Fruit fly (Drosophila melanogaster): Measurements from ENCODE around the gene Galk.

Galk gene

DNA sequence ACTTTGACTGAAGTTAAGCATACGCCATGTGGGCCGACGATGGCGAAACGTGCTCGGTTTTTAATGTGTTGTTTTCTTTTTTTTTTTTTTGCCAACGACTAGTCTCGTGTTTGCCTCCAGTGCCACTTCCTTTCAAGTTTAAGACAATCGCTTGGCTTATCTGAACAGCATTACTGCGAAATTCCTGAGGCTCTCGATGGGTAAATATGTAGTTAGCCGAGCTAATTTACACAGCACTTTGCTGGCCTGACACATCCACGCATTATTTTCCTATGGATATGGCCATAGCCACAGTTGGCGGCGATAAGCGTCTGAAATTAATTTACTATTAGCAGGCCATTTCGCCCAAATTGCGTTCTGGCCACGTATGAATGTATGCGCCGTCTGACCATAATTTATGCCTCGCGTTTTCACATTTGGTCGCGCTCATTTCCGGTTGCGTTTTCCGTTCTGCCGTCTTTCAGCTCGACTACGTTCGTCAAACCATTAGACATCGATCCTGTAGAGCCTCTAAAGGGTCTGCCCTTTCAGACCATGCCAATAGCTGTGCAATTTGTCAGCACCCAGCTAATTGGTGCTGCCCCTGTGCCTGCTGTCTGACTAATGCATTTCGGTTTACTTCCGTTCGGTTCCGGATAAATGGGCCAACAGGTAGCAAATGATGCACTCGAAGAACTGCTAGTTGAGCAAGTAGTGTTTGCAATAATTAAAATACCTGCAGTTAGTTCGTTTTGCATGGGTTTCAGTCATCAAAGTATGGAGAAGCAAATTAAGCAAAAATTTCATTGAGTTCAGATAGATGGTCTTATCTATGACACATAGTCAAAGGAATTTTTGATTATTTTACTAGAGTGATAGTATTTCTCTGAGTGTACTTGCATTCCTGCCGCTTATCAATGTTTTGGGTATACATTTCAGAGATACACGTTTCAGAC, 34.8 kb upstream of the Galk start:
- no peak for TF ChIP-seq CG17806 (tag; optimal IDR thresholded peaks at IDR 0.05)

DNA sequence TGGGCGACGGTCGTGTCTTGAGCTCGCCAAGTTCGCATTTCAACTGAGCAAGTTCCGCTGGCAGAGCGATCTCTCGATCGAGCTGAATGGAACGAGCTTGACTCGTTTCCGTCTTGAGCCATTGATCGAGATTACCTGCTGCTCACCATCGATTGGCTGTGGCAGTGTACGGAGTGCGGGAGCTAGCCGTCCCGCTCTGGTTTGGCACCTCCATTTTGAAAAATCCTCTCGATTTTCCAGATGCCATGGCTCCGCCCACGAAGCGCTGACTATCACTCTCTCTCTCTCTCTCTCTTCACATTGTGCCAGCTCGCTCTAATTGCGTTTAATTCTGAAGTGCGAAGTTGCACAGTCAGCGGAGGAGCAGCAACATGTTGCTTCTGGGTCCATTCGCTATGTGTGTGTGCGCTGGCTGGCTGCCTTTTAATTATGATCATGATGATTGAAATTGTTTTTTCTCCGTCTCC, 33.3 kb upstream of the Galk start, which contains the start of gene Doc2:
TSS of gene Doc2 (minus strand) at position 51 of the 467 bp plus-strand sequence.
- TF ChIP-seq CG8301 (tag; optimal IDR thresholded peaks at IDR 0.05) (no peak), CG8159 (tag; optimal IDR thresholded peaks at IDR 0.05) (no peak), gl (tag; optimal IDR thresholded peaks at IDR 0.05) (no peak), rn (GFP tag; IDR thresholded peaks at IDR 0.05) (no peak), CG14655 (GFP tag; optimal IDR thresholded peaks at IDR 0.05) (no peak), CG9948 (tag; optimal IDR thresholded peaks at IDR 0.05) (no peak), EcR (GFP tag; optimal IDR thresholded peaks at IDR 0.05) (no peak), CG12605 (GFP tag; IDR thresholded peaks at IDR 0.05) (no peak), fd96Ca (GFP tag; IDR thresholded peaks at IDR 0.05) (no peak), Pif1A (GFP tag; optimal IDR thresholded peaks at IDR 0.05) (no peak), CG17806 (tag; optimal IDR thresholded peaks at IDR 0.05) (no peak), Snoo (tag; optimal IDR thresholded peaks at IDR 0.05) (no peak), D1 (tag; optimal IDR thresholded peaks at IDR 0.05) (no peak), Ets98B (GFP tag; IDR thresholded peaks at IDR 0.05) (no peak)

DNA sequence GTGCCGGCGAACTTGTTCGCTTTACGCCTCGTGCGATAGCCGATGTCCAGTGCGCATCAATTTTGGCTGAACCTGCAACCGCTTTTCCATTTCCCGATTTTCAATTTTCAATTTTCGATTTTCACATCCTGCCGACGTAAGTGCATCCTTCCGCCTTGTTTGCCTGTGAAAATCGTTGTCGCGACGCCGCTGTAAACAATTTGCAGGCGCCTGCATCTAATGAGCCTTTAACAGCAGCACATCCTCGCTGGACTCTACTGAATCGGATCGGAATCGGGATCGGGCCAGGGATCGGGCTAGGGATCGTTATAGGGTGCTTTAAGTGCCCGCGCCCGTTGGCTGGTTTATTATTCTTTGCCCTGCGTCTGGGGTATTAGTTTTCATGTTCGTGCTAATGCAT, 31.5 kb upstream of the Galk start:
- TF ChIP-seq EcR (GFP tag; optimal IDR thresholded peaks at IDR 0.05) (no peak), rn (GFP tag; IDR thresholded peaks at IDR 0.05) (no peak), CG10348 (GFP tag; IDR thresholded peaks at IDR 0.05) (no peak), CG4496 (GFP tag; IDR thresholded peaks at IDR 0.05) (no peak), CG8301 (tag; optimal IDR thresholded peaks at IDR 0.05) (no peak), D1 (tag; optimal IDR thresholded peaks at IDR 0.05) (no peak), CG9948 (tag; optimal IDR thresholded peaks at IDR 0.05) (no peak), Pif1A (GFP tag; optimal IDR thresholded peaks at IDR 0.05) (no peak), CG34367 (tag; optimal IDR thresholded peaks at IDR 0.05) (no peak), CG12605 (GFP tag; IDR thresholded peaks at IDR 0.05) (no peak), fd96Ca (GFP tag; IDR thresholded peaks at IDR 0.05) (no peak), CG17806 (tag; optimal IDR thresholded peaks at IDR 0.05) (no peak), CG32121 (GFP tag; IDR thresholded peaks at IDR 0.05) (no peak), Pif1B (GFP tag; optimal IDR thresholded peaks at IDR 0.05) (no peak), CG14655 (GFP tag; optimal IDR thresholded peaks at IDR 0.05) (no peak), Snoo (tag; optimal IDR thresholded peaks at IDR 0.05) (no peak), CG8159 (tag; optimal IDR thresholded peaks at IDR 0.05) (no peak), CG13204 (GFP tag; optimal IDR thresholded peaks at IDR 0.05) (no peak), CG15710 (tag; optimal IDR thresholded peaks at IDR 0.05) (no peak)

DNA sequence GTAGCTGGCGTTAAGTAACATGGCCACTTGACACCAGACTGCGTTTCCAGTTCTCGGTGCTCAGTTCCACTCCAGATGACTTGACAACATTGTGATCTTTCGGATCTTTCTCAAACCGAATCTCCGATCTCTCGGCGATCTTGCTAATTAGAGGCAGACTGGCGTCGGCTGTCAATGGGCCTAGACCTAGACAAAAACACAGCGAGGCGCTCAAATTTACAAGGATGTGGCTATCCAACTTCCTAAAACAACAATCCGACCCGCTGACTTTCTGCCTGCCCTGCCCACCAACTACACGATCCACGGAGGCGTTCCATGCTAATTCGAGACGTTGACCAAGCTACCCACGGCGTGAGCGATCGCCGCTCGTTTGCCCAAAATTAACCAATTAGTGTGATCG, 27.9 kb upstream of the Galk start:
- TF ChIP-seq rn (GFP tag; IDR thresholded peaks at IDR 0.05) (no peak), CG10348 (GFP tag; IDR thresholded peaks at IDR 0.05) (no peak), CG34367 (tag; optimal IDR thresholded peaks at IDR 0.05) (no peak), fd96Ca (GFP tag; IDR thresholded peaks at IDR 0.05) (no peak), CG17806 (tag; optimal IDR thresholded peaks at IDR 0.05) (no peak), CG15710 (tag; optimal IDR thresholded peaks at IDR 0.05) (no peak)

DNA sequence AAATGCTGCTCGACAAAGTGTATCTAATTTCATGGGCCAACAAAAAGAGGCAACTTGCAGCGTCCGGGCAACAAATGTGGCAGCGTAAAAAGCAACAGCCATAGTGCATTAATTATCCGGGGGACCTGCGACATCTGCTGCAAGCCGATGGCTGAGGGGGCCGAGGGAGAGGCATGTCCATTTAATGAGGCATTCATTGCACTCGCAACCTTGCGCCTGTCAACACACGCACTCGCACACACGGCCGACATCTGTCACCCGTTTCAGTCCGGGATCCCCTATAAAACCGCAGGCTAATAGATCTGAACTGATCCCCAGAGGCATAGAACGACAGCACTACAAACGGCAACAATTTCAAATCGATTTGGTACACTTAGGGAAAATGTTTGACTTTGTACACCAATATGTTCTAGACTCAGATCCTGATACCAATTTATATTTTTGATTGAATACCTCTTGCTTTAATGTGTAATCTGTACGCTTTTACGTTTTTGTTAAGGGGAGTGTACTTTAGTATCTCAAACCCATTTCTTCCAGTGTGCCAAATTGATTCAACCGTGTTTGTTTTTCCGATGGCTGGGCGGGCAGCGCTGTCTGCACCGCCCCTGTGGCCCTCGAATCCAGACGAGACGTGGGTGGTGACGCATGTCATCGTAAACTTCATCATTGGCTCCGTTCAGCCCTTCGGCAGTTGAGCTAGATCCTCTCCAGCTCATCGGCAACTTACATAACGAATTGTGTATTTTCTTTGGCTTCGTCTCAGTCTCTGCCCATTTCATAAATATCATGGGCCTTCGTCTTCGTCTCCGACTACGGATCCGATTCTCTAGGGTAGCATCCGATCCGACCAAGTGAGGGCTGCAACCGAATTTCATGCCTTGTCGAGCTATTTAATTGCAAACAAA, 25.8 kb upstream of the Galk start:
- TF ChIP-seq CG9948 (tag; optimal IDR thresholded peaks at IDR 0.05) (no peak), CG10348 (GFP tag; IDR thresholded peaks at IDR 0.05) (no peak), CG8159 (tag; optimal IDR thresholded peaks at IDR 0.05) (peak; percentile 37), rn (GFP tag; IDR thresholded peaks at IDR 0.05) (no peak), CG32121 (GFP tag; IDR thresholded peaks at IDR 0.05) (no peak), CG15710 (tag; optimal IDR thresholded peaks at IDR 0.05) (peak; percentile 1), CG4496 (GFP tag; IDR thresholded peaks at IDR 0.05) (no peak)

DNA sequence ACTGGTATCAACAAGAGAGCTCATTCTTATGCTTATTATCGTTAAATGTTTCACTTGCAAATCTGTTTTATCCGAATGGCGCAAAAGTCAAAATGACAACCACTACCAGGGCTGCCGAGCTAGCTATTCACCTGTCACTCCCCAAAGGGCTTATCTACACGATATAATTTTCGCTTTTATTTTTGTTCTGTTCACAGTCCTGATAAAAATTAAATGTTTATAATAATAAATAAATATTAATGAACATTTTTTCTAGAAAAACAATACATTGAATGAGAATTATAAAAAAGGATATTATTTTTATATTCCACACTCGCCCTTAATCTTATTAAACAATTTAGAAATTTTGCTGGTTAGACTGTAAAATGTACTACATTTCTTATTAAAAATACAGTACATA, 23.8 kb upstream of the Galk start, which contains the start of gene CG5194:
TSS of gene CG5194 (minus strand) at position 101 of the 400 bp plus-strand sequence.
- TF ChIP-seq CG14655 (GFP tag; optimal IDR thresholded peaks at IDR 0.05) (no peak), CG9948 (tag; optimal IDR thresholded peaks at IDR 0.05) (no peak), Pif1B (GFP tag; optimal IDR thresholded peaks at IDR 0.05) (no peak), CG12605 (GFP tag; IDR thresholded peaks at IDR 0.05) (no peak), Pif1A (GFP tag; optimal IDR thresholded peaks at IDR 0.05) (no peak), Snoo (tag; optimal IDR thresholded peaks at IDR 0.05) (no peak), CG34367 (tag; optimal IDR thresholded peaks at IDR 0.05) (no peak), CG4496 (GFP tag; IDR thresholded peaks at IDR 0.05) (no peak), CG17806 (tag; optimal IDR thresholded peaks at IDR 0.05) (no peak), CG8159 (tag; optimal IDR thresholded peaks at IDR 0.05) (no peak)

Measured in whole organism, pupa.